Worm (Caenorhabditis elegans) whole organism, mixed stage, embryonic: ENCODE results near the gene tag-30.

ENCODE experiments used
- M03D4.4 ChIP-seq: sonication (generic microtip); optimal IDR thresholded peaks from 2 replicates; lab custom pipeline; 2017; ENCODE audit warnings: mild to moderate bottlenecking, missing genetic modification characterization, missing compliant biosample characterization
- bed-3 ChIP-seq: fragments of 200-800 bp; sonication (Bioruptor generic); optimal IDR thresholded peaks from 3 replicates; lab custom pipeline; 2018; ENCODE audit warnings: mild to moderate bottlenecking, missing genetic modification characterization, moderate library complexity, missing compliant biosample characterization
- ceh-39 ChIP-seq: fragments of 150-350 bp; optimal IDR thresholded peaks from 2 replicates; lab custom pipeline; 2014; ENCODE audit warnings: missing biosample characterization, missing genetic modification characterization
- ceh-43 ChIP-seq: fragments of 200-800 bp; sonication (Bioruptor generic); optimal IDR thresholded peaks from 2 replicates; lab custom pipeline; 2018; ENCODE audit warnings: mild to moderate bottlenecking, missing genetic modification characterization, moderate library complexity, missing compliant biosample characterization
- ceh-83 ChIP-seq: fragments of 200-800 bp; sonication (Bioruptor generic); optimal IDR thresholded peaks from 2 replicates; lab custom pipeline; 2018; ENCODE audit warnings: mild to moderate bottlenecking, missing genetic modification characterization, missing compliant biosample characterization
- ces-1 ChIP-seq: fragments of 150-350 bp; optimal IDR thresholded peaks from 2 replicates; lab custom pipeline; 2014; ENCODE audit warnings: missing biosample characterization, missing genetic modification reagents, missing genetic modification characterization
- cnd-1 ChIP-seq: fragments of 200-800 bp; sonication (Bioruptor generic); optimal IDR thresholded peaks from 2 replicates; lab custom pipeline; 2018; ENCODE audit warnings: mild to moderate bottlenecking, missing genetic modification characterization, missing compliant biosample characterization
- drap-1 ChIP-seq: fragments of 200-800 bp; sonication (Bioruptor generic); optimal IDR thresholded peaks from 3 replicates; lab custom pipeline; 2018; ENCODE audit warnings: mild to moderate bottlenecking, missing genetic modification characterization, missing compliant biosample characterization
- elt-1 ChIP-seq: sonication (generic microtip); optimal IDR thresholded peaks from 2 replicates; lab custom pipeline; 2017; ENCODE audit warnings: missing genetic modification characterization, mild to moderate bottlenecking, missing compliant biosample characterization, antibody characterized with exemption, moderate library complexity, borderline replicate concordance; ENCODE audit not compliant: insufficient read depth
- elt-3 ChIP-seq: fragments of 150-350 bp; optimal IDR thresholded peaks from 2 replicates; lab custom pipeline; 2014; ENCODE audit warnings: missing biosample characterization, missing genetic modification characterization
- flh-1 ChIP-seq: fragments of 200-800 bp; sonication (Bioruptor generic); optimal IDR thresholded peaks from 2 replicates; lab custom pipeline; 2018; ENCODE audit warnings: mild to moderate bottlenecking, missing genetic modification characterization, moderate library complexity, missing compliant biosample characterization
- ham-2 ChIP-seq: fragments of 200-800 bp; sonication (Bioruptor generic); optimal IDR thresholded peaks from 2 replicates; lab custom pipeline; 2018; ENCODE audit warnings: mild to moderate bottlenecking, missing genetic modification characterization, missing compliant biosample characterization
- hlh-1 ChIP-seq: fragments of 150-350 bp; optimal IDR thresholded peaks from 2 replicates; lab custom pipeline; 2014; ENCODE audit warnings: missing biosample characterization, missing genetic modification reagents, missing genetic modification characterization
- lin-13 ChIP-seq: fragments of 150-350 bp; optimal IDR thresholded peaks from 2 replicates; lab custom pipeline; 2014; ENCODE audit warnings: missing biosample characterization, missing genetic modification characterization
- lin-32 ChIP-seq: fragments of 200-800 bp; sonication (Bioruptor generic); optimal IDR thresholded peaks from 2 replicates; lab custom pipeline; 2018; ENCODE audit warnings: mild to moderate bottlenecking, missing genetic modification characterization, missing compliant biosample characterization
- mab-5 ChIP-seq: fragments of 150-350 bp; optimal IDR thresholded peaks from 2 replicates; lab custom pipeline; 2014; ENCODE audit warnings: missing biosample characterization, missing genetic modification characterization
- mep-1 ChIP-seq: fragments of 150-350 bp; optimal IDR thresholded peaks from 2 replicates; lab custom pipeline; 2017; ENCODE audit warnings: missing biosample characterization, missing genetic modification reagents, missing genetic modification characterization, inconsistent platforms
- mls-2 ChIP-seq: sonication (generic microtip); optimal IDR thresholded peaks from 2 replicates; lab custom pipeline; 2016; ENCODE audit warnings: mild to moderate bottlenecking, missing genetic modification characterization, moderate library complexity, missing compliant biosample characterization
- nhr-12 ChIP-seq: fragments of 150-350 bp; optimal IDR thresholded peaks from 2 replicates; lab custom pipeline; 2014; ENCODE audit warnings: missing biosample characterization, missing genetic modification characterization
- nhr-2 ChIP-seq: fragments of 150-350 bp; optimal IDR thresholded peaks from 2 replicates; lab custom pipeline; 2014; ENCODE audit warnings: missing biosample characterization, missing genetic modification characterization
- nhr-237 ChIP-seq: fragments of 150-350 bp; optimal IDR thresholded peaks from 2 replicates; lab custom pipeline; 2014; ENCODE audit warnings: missing biosample characterization, missing genetic modification characterization
- nhr-28 ChIP-seq: fragments of 150-350 bp; optimal IDR thresholded peaks from 2 replicates; lab custom pipeline; 2014; ENCODE audit warnings: missing biosample characterization, missing genetic modification characterization
- nhr-76 ChIP-seq: sonication (generic microtip); optimal IDR thresholded peaks from 2 replicates; lab custom pipeline; 2017; ENCODE audit warnings: missing biosample characterization, missing genetic modification characterization
- pha-4 ChIP-seq: fragments of 150-350 bp; optimal IDR thresholded peaks from 2 replicates; lab custom pipeline; 2018; ENCODE audit warnings: missing biosample characterization, missing genetic modification reagents, missing genetic modification characterization
- sem-2 ChIP-seq: fragments of 200-800 bp; sonication (Bioruptor generic); optimal IDR thresholded peaks from 2 replicates; lab custom pipeline; 2018; ENCODE audit warnings: mild to moderate bottlenecking, missing genetic modification characterization, missing compliant biosample characterization
- snpc-4 ChIP-seq: fragments of 150-350 bp; optimal IDR thresholded peaks from 2 replicates; lab custom pipeline; 2014; ENCODE audit warnings: missing biosample characterization, missing genetic modification characterization
- sptf-1 ChIP-seq: sonication (generic microtip); optimal IDR thresholded peaks from 2 replicates; lab custom pipeline; 2017; ENCODE audit warnings: mild to moderate bottlenecking, missing genetic modification characterization, moderate library complexity, missing compliant biosample characterization
- tbx-8 ChIP-seq: fragments of 200-800 bp; sonication (Bioruptor generic); optimal IDR thresholded peaks from 2 replicates; lab custom pipeline; 2018; ENCODE audit warnings: mild to moderate bottlenecking, missing genetic modification characterization, moderate library complexity, missing compliant biosample characterization
- unc-120 ChIP-seq: sonication (generic microtip); optimal IDR thresholded peaks from 2 replicates; lab custom pipeline; 2017; ENCODE audit warnings: missing genetic modification characterization, missing compliant biosample characterization; ENCODE audit not compliant: poor library complexity, severe bottlenecking
- unc-62 ChIP-seq: fragments of 150-350 bp; optimal IDR thresholded peaks from 2 replicates; lab custom pipeline; 2014; ENCODE audit warnings: missing biosample characterization, missing genetic modification reagents, missing genetic modification characterization
- zip-8 ChIP-seq: fragments of 150-350 bp; optimal IDR thresholded peaks from 2 replicates; lab custom pipeline; 2014; ENCODE audit warnings: missing biosample characterization, missing genetic modification characterization
- ztf-11 ChIP-seq: fragments of 150-350 bp; optimal IDR thresholded peaks from 2 replicates; lab custom pipeline; 2014; ENCODE audit warnings: missing biosample characterization, missing genetic modification characterization

tag-30 gene

DNA sequence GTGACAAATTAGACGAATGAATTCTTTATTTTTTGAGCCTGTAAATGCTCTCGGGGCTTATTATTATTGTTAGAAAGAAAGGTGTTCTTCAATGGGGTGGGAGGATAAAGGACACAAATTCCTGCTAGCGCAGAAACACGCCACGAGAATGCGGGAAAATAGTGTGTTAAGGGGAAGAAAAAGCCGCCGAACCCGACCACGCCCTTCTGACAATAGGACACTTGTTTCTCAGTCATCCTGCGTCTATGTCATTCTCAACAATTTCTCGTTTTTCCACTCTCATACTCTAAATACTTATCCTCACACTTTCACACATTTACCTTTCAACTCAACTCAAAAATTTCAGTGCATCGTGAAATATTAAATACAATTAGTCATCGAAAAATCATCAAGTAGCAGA lies 41.1 kb downstream of the tag-30 start, which contains the start of gene M117.1:
Gene M117.1, plus strand, starts transcription at position 347 of the 400 bp plus-strand sequence.
- TF ChIP-seq hlh-1 (tag; lab: Kevin White, UChicago) (peak; percentile 34), elt-1 (tag; lab: Kevin White, UChicago) (no peak)

DNA sequence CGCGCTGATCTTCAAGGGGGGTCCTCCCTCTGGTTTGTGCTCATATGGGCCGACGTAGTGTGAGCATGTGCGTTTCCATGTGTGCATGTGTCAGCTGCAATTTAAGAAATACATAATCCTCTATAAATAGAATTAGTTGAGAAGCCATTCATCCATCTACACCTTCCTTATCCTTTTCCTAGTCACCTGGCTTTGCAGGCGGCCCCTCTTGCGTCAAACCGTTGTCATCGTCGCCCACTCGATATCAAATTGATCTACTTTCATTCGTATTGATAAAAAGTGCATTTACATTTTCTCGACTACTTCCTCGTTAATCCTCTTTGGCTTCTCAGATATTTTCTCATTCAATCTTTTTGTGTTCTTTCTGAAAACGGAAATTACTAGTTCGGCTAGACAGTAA lies 42.9 kb downstream of the tag-30 start:
- no peak for TF ChIP-seq elt-3

DNA sequence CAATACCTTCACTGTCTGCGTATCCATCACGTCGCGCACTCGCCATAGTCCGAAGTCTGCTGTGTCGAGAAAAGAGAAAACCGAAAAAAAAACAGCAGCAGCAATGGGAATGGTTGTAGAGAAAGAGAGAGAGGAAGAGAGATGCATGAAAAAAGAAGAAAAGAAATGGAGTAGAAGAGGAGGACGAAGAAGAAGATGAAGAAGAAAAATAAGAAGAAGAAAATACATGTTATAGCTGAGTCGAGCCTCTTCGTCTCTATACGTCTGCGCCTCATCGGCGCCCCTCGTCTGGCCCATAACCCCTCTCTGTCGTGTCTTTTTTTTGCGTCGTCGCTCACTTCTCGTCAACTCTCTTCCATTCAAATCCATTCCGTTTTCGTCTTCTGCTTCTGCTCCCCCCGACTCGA lies 45.2 kb downstream of the tag-30 start:
- peak; percentile 42 for TF ChIP-seq unc-62
- no peak for TF ChIP-seq nhr-2
- TF ChIP-seq cnd-1 (tag; lab: Kevin White, UChicago), result no peak
- no peak for TF ChIP-seq lin-13
- no peak for TF ChIP-seq mab-5 (tag; lab: Kevin White, UChicago)
- no peak for TF ChIP-seq snpc-4 (tag; lab: Kevin White, UChicago)
- peak; percentile 29 for TF ChIP-seq nhr-237 (tag; lab: Kevin White, UChicago)
- no peak for TF ChIP-seq nhr-28 (tag; lab: Kevin White, UChicago)
- no peak for TF ChIP-seq zip-8 (tag; lab: Kevin White, UChicago)
- no peak for TF ChIP-seq pha-4 (tag; lab: Kevin White, UChicago)
- TF ChIP-seq flh-1 (GFP tag; lab: Kevin White, UChicago), result no peak
- no peak for TF ChIP-seq nhr-12 (tag; lab: Kevin White, UChicago)
- TF ChIP-seq tbx-8 (GFP tag; lab: Kevin White, UChicago), result no peak
- TF ChIP-seq ceh-83, result no peak
- TF ChIP-seq mls-2 (tag; lab: Kevin White, UChicago), result no peak
- no peak for TF ChIP-seq ceh-39
- peak; percentile 61 for TF ChIP-seq ces-1 (GFP tag; lab: Kevin White, UChicago)
- peak; percentile 77 for TF ChIP-seq unc-120 (tag; lab: Kevin White, UChicago)
- TF ChIP-seq mep-1 (tag; lab: Kevin White, UChicago), result peak; percentile 31
- TF ChIP-seq elt-1 (tag; lab: Kevin White, UChicago), result no peak

DNA sequence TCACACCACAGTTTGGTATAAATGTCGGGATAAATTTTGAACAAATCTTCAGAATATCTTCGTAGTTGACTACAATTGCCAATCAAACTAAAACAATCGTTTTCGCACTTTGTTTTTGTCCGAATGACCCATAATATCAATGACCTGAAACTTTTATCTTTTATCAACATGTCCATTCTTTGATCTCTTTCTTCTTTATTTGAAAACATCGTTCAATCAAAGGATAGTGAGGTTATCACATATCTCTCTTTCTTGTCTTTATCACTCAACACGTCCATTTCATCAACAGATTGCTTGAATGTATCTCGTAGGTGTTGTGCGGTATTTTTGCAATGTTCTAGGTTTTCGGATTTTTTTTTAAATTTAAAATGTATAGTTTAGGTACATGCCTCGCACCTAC lies 45.9 kb downstream of the tag-30 start:
- TF ChIP-seq drap-1 (GFP tag; lab: Kevin White, UChicago) (no peak), flh-1 (GFP tag; lab: Kevin White, UChicago) (no peak), elt-3 (peak; percentile 40)

DNA sequence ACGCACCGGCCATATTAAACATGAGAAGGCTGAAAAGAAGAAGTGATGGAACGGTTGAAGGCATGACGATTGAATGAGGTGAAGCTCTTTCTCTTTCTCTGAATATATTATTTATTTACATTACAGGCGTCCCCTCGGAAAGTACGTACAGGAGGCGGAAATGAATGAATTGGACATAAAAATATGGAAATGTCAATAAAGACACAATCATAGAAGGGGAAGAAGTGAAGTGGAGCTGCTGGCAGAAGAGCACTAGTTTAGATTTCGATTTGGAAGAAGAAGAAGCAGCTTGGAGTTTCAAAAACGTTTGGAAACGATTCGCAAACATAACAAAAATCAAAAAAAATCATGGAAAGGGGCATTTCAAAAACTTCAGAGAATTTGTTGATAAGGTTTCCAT lies 50.9 kb downstream of the tag-30 start, which contains the start of gene H01G02.1:
Gene H01G02.1, minus strand, starts transcription at position 101 of the 400 bp plus-strand sequence.
- no peak for TF ChIP-seq ces-1 (GFP tag; lab: Kevin White, UChicago)
- no peak for TF ChIP-seq hlh-1 (tag; lab: Kevin White, UChicago)
- no peak for TF ChIP-seq mep-1 (tag; lab: Kevin White, UChicago)
- no peak for TF ChIP-seq ham-2 (GFP tag; lab: Kevin White, UChicago)
- TF ChIP-seq nhr-12 (tag; lab: Kevin White, UChicago), result no peak
- no peak for TF ChIP-seq pha-4 (tag; lab: Kevin White, UChicago)
- TF ChIP-seq M03D4.4 (tag; lab: Kevin White, UChicago), result no peak
- TF ChIP-seq lin-13, result no peak
- TF ChIP-seq ceh-39, result no peak
- TF ChIP-seq nhr-28 (tag; lab: Kevin White, UChicago), result no peak
- no peak for TF ChIP-seq bed-3 (GFP tag; lab: Kevin White, UChicago)
- TF ChIP-seq nhr-76 (tag; lab: Kevin White, UChicago), result no peak
- TF ChIP-seq sptf-1 (tag; lab: Kevin White, UChicago), result no peak
- TF ChIP-seq ztf-11 (tag; lab: Kevin White, UChicago), result no peak
- no peak for TF ChIP-seq lin-32 (GFP tag; lab: Kevin White, UChicago)
- TF ChIP-seq drap-1 (GFP tag; lab: Kevin White, UChicago), result no peak
- TF ChIP-seq zip-8 (tag; lab: Kevin White, UChicago), result no peak
- no peak for TF ChIP-seq unc-62
- TF ChIP-seq ceh-83, result no peak
- no peak for TF ChIP-seq unc-120 (tag; lab: Kevin White, UChicago)

DNA sequence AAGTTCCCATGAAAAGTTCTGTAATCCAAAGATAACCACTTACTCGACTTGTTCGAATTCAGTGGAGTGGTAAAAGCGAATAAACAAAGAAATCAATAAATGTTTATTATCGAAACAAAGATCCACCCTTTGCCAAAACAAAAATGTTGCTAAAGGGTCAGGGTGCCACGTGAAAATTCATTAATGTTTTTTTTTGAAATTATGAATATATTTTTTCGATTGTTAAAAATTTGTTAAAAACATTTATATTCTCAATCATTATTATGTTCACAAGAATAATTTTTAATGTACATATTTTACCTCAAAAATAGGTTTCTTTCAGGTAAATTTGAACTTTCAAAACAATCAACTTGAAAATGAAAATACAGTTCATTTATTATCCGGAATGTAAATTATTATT lies 51.9 kb downstream of the tag-30 start, which contains the start of gene H01G02.4:
Gene H01G02.4, minus strand, starts transcription at position 101 of the 400 bp plus-strand sequence.
- TF ChIP-seq sptf-1 (tag; lab: Kevin White, UChicago), result no peak
- TF ChIP-seq ces-1 (GFP tag; lab: Kevin White, UChicago), result no peak
- TF ChIP-seq tbx-8 (GFP tag; lab: Kevin White, UChicago), result no peak
- no peak for TF ChIP-seq ceh-39
- no peak for TF ChIP-seq sem-2
- no peak for TF ChIP-seq elt-3
- no peak for TF ChIP-seq M03D4.4 (tag; lab: Kevin White, UChicago)
- no peak for TF ChIP-seq lin-32 (GFP tag; lab: Kevin White, UChicago)
- no peak for TF ChIP-seq drap-1 (GFP tag; lab: Kevin White, UChicago)
- TF ChIP-seq ceh-43 (GFP tag; lab: Kevin White, UChicago), result no peak
- no peak for TF ChIP-seq cnd-1 (tag; lab: Kevin White, UChicago)
- TF ChIP-seq nhr-76 (tag; lab: Kevin White, UChicago), result no peak
- TF ChIP-seq unc-62, result no peak
- no peak for TF ChIP-seq nhr-237 (tag; lab: Kevin White, UChicago)
- TF ChIP-seq hlh-1 (tag; lab: Kevin White, UChicago), result no peak
- TF ChIP-seq mab-5 (tag; lab: Kevin White, UChicago), result no peak
